Worm (Caenorhabditis elegans) whole organism, dauer: ENCODE results near the gene Y81B9A.4.
"Not testable (repeated sequence)": the region's sequence is repeated elsewhere in the genome, so short reads cannot be mapped to it uniquely, and the experiment has no call there.

Source experiments
- unc-62 ChIP-seq: sonication (generic microtip); optimal IDR thresholded peaks from 2 replicates; lab custom pipeline; 2017; ENCODE audit warnings: missing biosample characterization, missing genetic modification reagents, missing genetic modification characterization

The Y81B9A.4 gene

DNA sequence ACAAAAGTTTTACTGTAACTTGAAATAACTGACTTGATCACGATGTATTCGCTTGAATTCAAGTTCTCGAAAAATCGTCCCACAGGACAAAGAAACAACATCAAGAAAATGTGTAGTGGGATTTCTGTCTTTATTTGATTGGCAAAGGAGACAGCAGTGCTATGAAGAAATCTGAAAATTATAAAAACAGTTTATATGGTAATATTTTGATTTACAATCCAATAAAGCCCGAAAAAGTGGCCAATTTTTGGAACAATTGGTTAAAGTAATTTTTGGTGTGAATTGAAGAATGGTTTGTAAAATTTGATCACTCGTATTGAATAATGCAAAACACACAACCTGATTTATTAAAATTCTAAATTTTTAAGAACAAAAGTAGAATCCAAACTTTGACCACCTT is at the start of gene Y81B9A.4:
Y81B9A.4 (minus strand) TSS at position 101 of the 400 bp plus-strand sequence.
- no peak for TF ChIP-seq unc-62 (GFP tag; lab: Kevin White, UChicago)

DNA sequence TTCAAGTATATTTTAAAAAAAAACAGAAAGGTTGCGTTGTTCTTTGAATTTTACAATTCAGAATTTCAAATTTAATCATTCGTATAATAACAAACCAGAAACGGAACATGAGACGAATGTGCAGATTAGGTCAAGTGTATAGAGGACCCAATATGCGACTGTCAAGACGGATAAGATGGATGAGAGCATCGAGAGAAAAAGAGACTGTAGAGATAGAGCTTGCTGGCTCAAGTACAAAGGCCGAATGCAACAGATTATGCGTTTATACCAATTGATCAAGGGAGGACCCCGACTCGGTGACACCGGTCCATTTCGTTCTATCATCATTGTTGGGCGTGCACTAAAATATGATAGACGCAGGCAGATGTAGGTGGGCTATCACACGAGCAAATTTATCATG is 49.6 kb upstream of the Y81B9A.4 start:
- TF ChIP-seq unc-62 (GFP tag; lab: Kevin White, UChicago) = no peak

DNA sequence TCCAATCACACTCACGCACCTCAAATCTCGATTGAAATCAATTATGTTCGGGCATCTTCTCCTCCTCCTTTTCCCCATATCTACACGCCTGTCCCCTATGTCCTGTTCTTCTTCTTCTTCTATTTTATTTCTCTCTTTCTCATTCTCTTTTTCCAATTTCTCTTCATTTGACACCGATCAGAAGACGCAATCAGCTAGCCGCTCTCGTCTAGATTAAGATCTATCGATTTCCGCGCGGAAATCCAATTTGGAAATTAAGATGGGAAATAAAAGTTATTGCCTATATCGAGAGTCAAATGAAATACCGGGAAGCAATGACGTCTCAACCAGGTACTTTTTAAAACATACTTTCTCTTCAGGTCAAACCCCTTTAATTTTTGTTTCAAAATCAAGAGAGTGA is 47.7 kb upstream of the Y81B9A.4 start:
- TF ChIP-seq unc-62 (GFP tag; lab: Kevin White, UChicago) = no peak

DNA sequence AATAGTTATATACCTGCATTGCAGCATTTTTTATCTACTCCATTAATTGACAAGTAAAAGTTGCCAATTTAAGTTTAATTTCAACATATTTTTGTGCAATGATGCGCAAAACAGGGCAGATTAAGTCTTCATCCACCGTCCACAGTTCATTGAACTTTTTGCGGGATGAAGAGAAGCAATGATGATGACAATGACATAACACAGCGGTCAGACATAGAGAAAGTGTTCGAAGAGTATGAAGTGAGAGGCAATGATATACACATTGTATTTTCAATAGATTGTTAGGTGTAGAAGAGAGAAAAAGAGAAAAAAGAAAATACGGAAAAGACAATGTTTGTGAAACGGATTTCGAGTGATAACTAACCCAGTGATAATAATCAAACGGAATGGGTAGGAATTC is 46.2 kb upstream of the Y81B9A.4 start:
- TF ChIP-seq unc-62 (GFP tag; lab: Kevin White, UChicago) = no peak

DNA sequence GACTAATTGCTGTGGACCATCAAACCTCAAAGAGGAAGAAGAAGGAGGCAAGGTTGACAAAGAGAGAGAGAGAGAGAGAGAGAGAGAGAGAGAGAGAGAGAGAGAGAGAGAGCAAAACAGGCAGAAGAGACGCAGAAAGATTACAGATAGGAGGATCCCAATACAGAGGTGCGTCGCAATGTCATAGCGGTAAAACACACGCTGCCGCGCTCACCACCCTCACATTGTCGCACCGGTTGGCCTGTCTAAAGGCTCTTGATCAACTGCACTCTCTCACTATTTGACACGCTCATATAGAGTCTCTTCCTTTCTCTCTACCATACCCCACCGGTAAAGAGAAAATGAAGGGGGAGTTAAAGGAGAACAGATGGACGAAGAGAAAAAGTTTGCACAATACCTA is 44.5 kb upstream of the Y81B9A.4 start:
- no peak for TF ChIP-seq unc-62 (GFP tag; lab: Kevin White, UChicago)

DNA sequence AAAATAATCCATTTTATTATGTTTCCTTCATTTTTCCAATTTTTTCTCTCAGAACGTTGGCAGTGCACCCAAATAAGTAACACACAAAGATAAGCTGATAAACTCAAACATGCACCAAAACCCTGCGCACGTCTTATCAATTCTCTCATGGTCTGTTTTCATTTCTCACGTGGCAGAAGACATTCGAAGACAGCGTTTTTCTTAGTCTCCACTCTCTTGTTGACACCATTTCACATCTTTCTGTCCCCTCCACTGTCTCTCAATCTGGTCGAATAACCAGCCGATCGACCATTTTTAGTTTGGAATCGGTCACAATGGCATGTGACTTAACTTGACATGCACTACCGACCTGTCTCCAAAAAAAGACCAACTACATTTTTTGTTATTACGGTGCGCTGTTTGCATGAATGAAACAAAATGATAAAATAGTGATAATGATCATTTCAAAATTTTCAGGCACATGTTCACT is 33.2 kb upstream of the Y81B9A.4 start, which contains the start of gene C35B8.3:
C35B8.3 (plus strand) TSS at position 51 of the 469 bp plus-strand sequence.
- no peak for TF ChIP-seq unc-62 (GFP tag; lab: Kevin White, UChicago)

DNA sequence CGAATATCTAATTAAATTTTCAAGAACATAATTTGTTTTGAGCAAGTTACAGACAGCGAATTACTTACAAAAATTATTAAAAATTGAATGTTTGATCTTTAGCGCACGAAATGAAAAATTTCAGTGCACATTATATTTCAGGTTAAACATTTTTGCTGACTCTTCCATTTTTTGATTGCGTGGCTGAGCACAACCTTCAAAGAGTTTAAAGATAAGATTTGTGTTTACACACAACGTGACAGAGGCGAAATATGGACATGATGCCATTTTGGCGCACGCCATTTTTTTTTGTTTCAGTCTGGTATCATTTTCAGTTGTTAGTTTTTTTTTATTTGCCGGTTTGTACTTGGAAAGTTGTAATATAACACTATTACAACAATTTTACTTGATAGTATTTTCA is 32.0 kb upstream of the Y81B9A.4 start:
- TF ChIP-seq unc-62 (GFP tag; lab: Kevin White, UChicago) = no peak

DNA sequence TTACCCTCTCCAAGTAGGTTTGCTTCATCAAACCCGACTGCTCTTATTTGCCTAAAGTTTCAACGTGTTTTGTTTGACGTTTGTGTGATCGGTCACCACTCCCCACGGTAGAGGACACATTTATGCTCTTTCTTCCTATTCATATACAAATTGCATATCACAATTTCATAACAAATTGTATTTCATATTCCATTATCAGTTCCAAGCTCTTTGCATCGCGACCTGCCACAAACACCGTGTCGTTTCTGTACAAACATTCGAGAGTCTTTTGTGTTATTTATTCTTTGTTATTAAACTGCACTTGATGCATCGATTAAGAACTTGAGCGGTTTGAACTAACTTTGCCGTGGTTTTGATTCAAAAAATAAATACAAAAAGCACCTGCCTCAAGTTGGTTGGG is 29.4 kb upstream of the Y81B9A.4 start:
- no peak for TF ChIP-seq unc-62 (GFP tag; lab: Kevin White, UChicago)

DNA sequence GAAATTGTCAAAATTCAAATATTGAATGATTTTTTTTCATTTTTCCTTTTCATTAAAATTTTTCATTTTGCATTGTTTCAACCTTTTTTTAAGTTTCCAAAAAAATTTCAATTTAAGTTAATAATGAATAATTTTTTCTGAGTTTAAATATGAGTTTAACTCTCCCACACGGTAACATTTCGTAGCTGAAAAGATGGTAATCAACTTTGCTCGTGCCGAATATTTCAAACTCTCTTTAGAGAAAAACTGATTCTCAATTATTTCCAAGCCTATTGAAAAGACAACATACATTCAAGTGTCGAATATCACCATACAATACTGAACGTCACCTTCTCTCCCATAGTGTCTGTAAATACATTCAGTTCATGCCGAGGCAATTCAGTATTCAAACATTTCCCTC is 28.2 kb upstream of the Y81B9A.4 start:
- no peak for TF ChIP-seq unc-62 (GFP tag; lab: Kevin White, UChicago)

DNA sequence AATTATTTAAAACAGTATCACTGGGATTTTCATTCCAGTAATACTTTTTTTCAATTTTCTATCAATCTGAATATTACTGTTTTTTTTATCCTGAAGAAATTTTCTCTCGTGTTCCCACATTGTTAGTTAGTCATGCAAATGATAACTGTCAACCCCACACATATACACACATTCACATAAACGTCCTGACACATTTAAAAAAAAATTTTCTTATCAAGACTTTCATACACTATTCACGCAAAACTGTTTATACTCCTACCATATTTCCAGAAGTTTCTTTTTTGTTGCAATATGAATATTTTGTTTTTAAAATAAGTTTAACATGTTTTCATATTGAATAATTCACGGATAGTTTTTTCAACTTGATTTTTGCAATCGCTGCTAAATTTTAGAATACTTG is 27.8 kb upstream of the Y81B9A.4 start:
- TF ChIP-seq unc-62 (GFP tag; lab: Kevin White, UChicago) = no peak

DNA sequence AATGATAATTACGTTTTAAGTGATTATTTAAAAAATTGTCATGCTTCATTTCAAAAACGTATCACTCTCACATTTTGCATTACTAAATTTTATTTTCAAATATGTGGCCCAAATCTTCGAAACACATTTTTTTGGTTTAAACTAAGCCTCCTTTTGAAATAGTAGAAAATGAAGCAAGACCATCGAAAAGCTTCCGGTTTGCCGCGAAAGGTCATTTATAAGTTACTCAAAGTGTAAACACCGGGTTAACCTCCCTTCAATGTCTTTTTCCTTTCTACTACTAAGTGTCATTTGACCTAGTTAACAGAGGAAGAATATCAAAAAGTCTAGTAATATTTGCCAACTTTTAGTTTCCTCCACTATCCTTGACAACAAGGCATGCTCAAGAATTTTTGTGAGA is 26.0 kb upstream of the Y81B9A.4 start:
- TF ChIP-seq unc-62 (GFP tag; lab: Kevin White, UChicago) = no peak

DNA sequence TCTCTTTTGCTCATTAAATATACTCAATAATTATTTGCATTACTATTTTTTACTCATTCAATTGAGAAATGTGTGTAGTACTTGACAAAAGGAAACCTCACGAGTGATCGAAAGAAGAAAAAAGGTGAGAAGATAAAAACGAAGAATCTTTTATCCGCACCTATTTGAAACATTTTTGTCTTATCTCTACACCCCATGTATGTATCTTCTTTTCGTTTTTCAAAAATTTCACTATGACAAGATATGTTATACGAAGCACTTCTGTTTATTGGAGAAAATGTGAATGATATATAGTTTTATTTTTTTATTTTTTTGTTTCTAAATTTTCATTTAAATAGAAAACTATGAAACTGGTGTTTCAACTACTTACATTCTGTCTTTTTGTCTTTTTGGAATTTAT is 24.3 kb upstream of the Y81B9A.4 start:
- no peak for TF ChIP-seq unc-62 (GFP tag; lab: Kevin White, UChicago)

DNA sequence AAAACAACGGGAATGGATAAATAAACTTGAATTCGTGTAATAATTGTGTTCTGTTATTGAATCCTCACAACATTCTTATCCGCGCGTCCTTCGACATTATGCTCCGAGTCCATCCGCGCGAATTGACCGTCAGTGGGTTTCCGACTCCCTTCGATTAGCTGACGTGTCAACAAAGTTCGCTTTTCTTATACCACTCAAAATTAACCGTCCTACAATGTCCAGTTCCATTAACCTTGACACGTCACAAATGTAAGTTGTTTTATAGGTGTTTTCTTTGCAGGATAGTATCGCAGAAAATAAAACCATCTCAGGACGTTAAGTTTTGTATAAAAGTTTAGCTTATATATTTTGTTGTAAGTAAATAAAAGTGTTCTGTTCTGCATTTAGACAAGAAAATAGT is 22.7 kb upstream of the Y81B9A.4 start, which contains the start of gene crb-3:
crb-3 (plus strand) TSS at position 301 of the 400 bp plus-strand sequence.
- not testable (repeated sequence) for TF ChIP-seq unc-62 (GFP tag; lab: Kevin White, UChicago)

DNA sequence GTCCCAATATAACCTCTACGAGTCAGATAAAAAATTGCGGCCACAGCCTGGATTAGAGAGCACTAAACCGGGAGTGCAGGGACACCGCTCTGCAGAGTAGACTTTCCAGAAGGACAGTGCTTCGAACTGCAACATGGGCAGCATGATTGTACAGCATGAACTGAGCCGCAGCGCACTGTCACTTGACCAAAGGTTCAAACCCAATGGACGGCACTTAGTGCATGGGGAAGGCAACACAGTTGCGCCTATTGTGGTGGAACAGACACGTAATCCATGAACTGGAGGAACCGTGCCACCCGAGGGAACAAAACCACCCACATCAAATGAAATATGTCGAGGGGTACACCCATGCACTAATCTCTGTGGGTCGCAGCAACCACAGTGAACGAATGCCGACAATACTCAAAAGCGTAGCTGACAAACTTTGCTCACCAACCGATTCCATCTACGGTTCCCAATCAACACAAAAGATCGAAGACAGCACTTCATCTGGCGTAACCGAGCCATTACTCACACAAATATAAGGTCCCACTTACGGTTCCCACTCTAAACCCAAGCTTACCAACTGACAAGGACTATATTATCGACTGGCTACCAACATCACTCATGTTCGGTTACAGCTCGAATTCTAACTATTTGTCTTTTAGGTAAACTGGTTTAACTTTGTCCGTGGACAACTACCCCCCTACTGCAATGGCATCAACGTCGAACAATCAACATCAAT is 14.8 kb upstream of the Y81B9A.4 start:
- TF ChIP-seq unc-62 (GFP tag; lab: Kevin White, UChicago) = no peak

DNA sequence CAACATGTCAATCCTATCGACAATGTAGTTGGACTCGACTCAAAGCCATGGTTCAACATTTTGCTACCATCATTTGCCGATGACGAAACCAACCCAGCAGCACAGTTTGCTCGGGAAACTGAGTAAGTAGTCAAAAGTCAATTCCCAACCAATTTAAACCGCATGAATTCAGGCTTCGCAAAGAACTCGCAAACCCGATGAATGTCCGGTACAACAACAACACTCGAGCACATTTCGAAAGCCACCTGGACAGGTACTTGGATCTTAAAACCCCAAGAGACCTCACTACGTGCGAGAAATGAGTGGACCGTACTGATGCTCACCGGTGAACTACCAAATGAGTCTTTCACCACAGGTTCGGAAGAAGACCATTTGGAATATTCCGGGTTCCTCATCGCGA is 13.4 kb upstream of the Y81B9A.4 start:
- TF ChIP-seq unc-62 (GFP tag; lab: Kevin White, UChicago) = no peak

DNA sequence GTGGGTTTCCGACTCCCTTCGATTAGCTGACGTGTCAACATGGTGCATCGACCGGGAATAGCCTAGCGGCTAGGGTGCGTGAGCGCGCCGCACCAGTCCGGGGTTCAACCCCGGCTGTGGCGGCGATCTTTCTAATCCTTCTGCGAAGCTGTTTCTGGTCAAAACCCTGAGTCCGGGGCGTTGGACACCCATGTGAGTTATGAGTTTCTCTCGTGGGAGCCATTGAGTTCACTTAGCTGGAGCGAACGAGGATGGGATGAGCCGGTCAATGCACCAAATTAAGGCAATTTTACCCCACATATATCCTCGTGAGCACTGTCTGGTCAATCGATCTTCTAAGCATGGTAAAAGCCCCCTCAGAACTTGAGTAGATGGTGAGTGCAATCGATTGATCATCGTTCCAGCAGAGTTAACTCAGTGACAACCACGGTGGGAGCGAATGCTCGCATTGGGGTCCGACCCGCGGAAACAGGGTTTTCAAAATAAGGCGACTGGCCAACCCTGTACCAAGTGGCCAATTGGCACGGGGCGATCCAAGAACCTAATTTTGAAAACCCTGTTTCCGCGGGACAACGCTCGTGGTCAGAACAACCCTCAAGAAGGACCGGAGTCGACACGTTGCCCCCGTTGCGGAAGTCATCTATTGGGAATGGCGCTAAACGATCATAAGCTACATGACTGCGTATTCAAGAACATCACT is 11.2 kb upstream of the Y81B9A.4 start, which contains the start of gene Y81B9A.1:
Y81B9A.1 (plus strand) TSS at position 650 of the 700 bp plus-strand sequence.
- no peak for TF ChIP-seq unc-62 (GFP tag; lab: Kevin White, UChicago)
